Worm (Caenorhabditis elegans): ENCODE data around the gene cht-3.

- TF ChIP-seq ets-4 (tag; optimal IDR thresholded peaks at IDR 0.05) (no peak), ama-1 (optimal IDR thresholded peaks at IDR 0.05) (no peak), madf-2 (tag; optimal IDR thresholded peaks at IDR 0.05) (no peak), F13H6.1 (tag; optimal IDR thresholded peaks at IDR 0.05) (no peak), ceh-24 (tag; optimal IDR thresholded peaks at IDR 0.05) (no peak), nfya-1 (tag; optimal IDR thresholded peaks at IDR 0.05) (no peak), sdc-2 (tag; optimal IDR thresholded peaks at IDR 0.05) (no peak), sox-2 (GFP tag; IDR thresholded peaks at IDR 0.05) (no peak), tbx-2 (tag; optimal IDR thresholded peaks at IDR 0.05) (no peak), unc-86 (tag; optimal IDR thresholded peaks at IDR 0.05) (no peak), hlh-30 (tag; optimal IDR thresholded peaks at IDR 0.05; ENCODE audit: insufficient read depth) (no peak)
Observed at ce11 chrIV:6999206-6999605, 4.2 kb upstream of the cht-3 start, which contains the start of gene C25A8.5.

Measured in whole organism, late embryonic.